Fruit fly (Drosophila melanogaster) whole organism, embryonic: ENCODE data around the gene CG14014.

ENCODE experiments used
- Atf6 ChIP-seq: fragments of 200-800 bp; sonication (Bioruptor generic); IDR thresholded peaks from 2 replicates; pipeline ENCODE4 v1.3.6; 2022; ENCODE audit warnings: missing biosample characterization, missing genetic modification characterization
- CG1024 ChIP-seq: fragments of 200-800 bp; sonication (Bioruptor generic); IDR thresholded peaks from 2 replicates; pipeline ENCODE4 v1.3.6; 2022; ENCODE audit warnings: missing biosample characterization, missing genetic modification characterization
- CG10321 ChIP-seq: fragments of 200-800 bp; sonication (Bioruptor generic); IDR thresholded peaks from 2 replicates; pipeline ENCODE4 v1.3.6; 2022; ENCODE audit warnings: missing biosample characterization, missing genetic modification characterization
- CG10366 ChIP-seq: fragments of 200-800 bp; sonication (Bioruptor generic); IDR thresholded peaks from 2 replicates; pipeline ENCODE4 v1.3.6; 2022; ENCODE audit warnings: missing biosample characterization, missing genetic modification characterization
- CG10431 ChIP-seq: fragments of 200-800 bp; sonication (Bioruptor generic); optimal IDR thresholded peaks from 3 replicates; lab custom pipeline; 2018; ENCODE audit warnings: missing biosample characterization, mild to moderate bottlenecking, missing genetic modification characterization
- CG10959 ChIP-seq: fragments of 200-800 bp; sonication (Bioruptor generic); IDR thresholded peaks from 2 replicates; pipeline ENCODE4 v1.3.6; 2022; ENCODE audit warnings: missing biosample characterization, missing genetic modification characterization
- CG11085 ChIP-seq: fragments of 200-800 bp; sonication (Bioruptor generic); IDR thresholded peaks from 2 replicates; pipeline ENCODE4 v1.3.6; 2022; ENCODE audit warnings: missing biosample characterization, missing genetic modification characterization
- CG1233 ChIP-seq: fragments of 200-800 bp; sonication (Bioruptor generic); optimal IDR thresholded peaks from 4 replicates; lab custom pipeline; 2018; ENCODE audit warnings: missing biosample characterization, mild to moderate bottlenecking, missing genetic modification characterization
- CG13775 ChIP-seq: fragments of 200-800 bp; sonication (Bioruptor generic); optimal IDR thresholded peaks from 3 replicates; lab custom pipeline; 2017; ENCODE audit warnings: missing biosample characterization, mild to moderate bottlenecking, missing genetic modification characterization
- CG1529 ChIP-seq: fragments of 200-800 bp; sonication (Bioruptor generic); optimal IDR thresholded peaks from 3 replicates; lab custom pipeline; 2018; ENCODE audit warnings: missing biosample characterization, missing genetic modification characterization
- CG18599 ChIP-seq: fragments of 200-800 bp; sonication (Bioruptor generic); optimal IDR thresholded peaks from 3 replicates; lab custom pipeline; 2017; ENCODE audit warnings: missing biosample characterization, missing genetic modification characterization, mild to moderate bottlenecking, moderate library complexity, missing genetic modification reagents
- CG2678 ChIP-seq: fragments of 200-800 bp; sonication (Bioruptor generic); optimal IDR thresholded peaks from 3 replicates; lab custom pipeline; 2019; ENCODE audit warnings: missing biosample characterization, mild to moderate bottlenecking, missing genetic modification characterization, moderate library complexity
- CG30020 ChIP-seq: fragments of 200-800 bp; optimal IDR thresholded peaks from 2 replicates; lab custom pipeline; 2019; ENCODE audit warnings: missing biosample characterization, mild to moderate bottlenecking, missing genetic modification characterization, moderate library complexity
- CG4282 ChIP-seq: fragments of 200-800 bp; sonication (Bioruptor generic); optimal IDR thresholded peaks from 2 replicates; lab custom pipeline; 2016; ENCODE audit warnings: missing biosample characterization, missing genetic modification characterization
- CG4617 ChIP-seq: fragments of 200-800 bp; sonication (Bioruptor generic); optimal IDR thresholded peaks from 3 replicates; lab custom pipeline; 2016; ENCODE audit warnings: missing biosample characterization, missing genetic modification characterization, borderline replicate concordance
- CG6791 ChIP-seq: fragments of 200-800 bp; sonication (Bioruptor generic); IDR thresholded peaks from 3 replicates; pipeline ENCODE4 v1.3.6; 2022; ENCODE audit warnings: missing biosample characterization, missing genetic modification characterization; ENCODE audit not compliant: partially characterized antibody
- CG7556 ChIP-seq: fragments of 200-800 bp; sonication (Bioruptor generic); optimal IDR thresholded peaks from 2 replicates; lab custom pipeline; 2017; ENCODE audit warnings: missing biosample characterization, mild to moderate bottlenecking, missing genetic modification characterization
- CG8281 ChIP-seq: fragments of 200-800 bp; sonication (Bioruptor generic); optimal IDR thresholded peaks from 2 replicates; lab custom pipeline; 2018; ENCODE audit warnings: missing biosample characterization, mild to moderate bottlenecking, missing genetic modification characterization, moderate library complexity
- CG8359 ChIP-seq: fragments of 200-800 bp; sonication (Bioruptor generic); optimal IDR thresholded peaks from 2 replicates; lab custom pipeline; 2017; ENCODE audit warnings: missing biosample characterization, mild to moderate bottlenecking, missing genetic modification characterization, borderline replicate concordance
- CG9437 ChIP-seq: fragments of 200-800 bp; sonication (Bioruptor generic); optimal IDR thresholded peaks from 2 replicates; lab custom pipeline; 2018; ENCODE audit warnings: missing biosample characterization, mild to moderate bottlenecking, missing genetic modification characterization
- Dbx ChIP-seq: fragments of 200-800 bp; sonication (Bioruptor generic); IDR thresholded peaks from 3 replicates; pipeline ENCODE4 v1.3.6; 2022; ENCODE audit warnings: missing biosample characterization, missing genetic modification characterization
- Dfd ChIP-seq, 2 experiments: fragments of >200 bp; optimal IDR thresholded peaks; 2 replicates each; lab custom pipeline; 2017; ENCODE audit warnings: missing biosample characterization in 2 of 2, missing genetic modification characterization in 2 of 2
- E2f1 ChIP-seq: fragments of 200-800 bp; sonication (Bioruptor generic); IDR thresholded peaks from 2 replicates; pipeline ENCODE4 v1.3.6; 2022; ENCODE audit warnings: missing biosample characterization, missing genetic modification characterization
- Eip74EF ChIP-seq, 2 experiments: fragments of 200-800 bp in 1 of 2; fragments of >200 bp in 1 of 2; sonication (Bioruptor generic) in 1 of 2; optimal IDR thresholded peaks; 2 replicates each; lab custom pipeline; 2017 to 2019; ENCODE audit warnings: missing biosample characterization in 2 of 2, missing genetic modification characterization in 2 of 2, mild to moderate bottlenecking in 1 of 2, moderate library complexity in 1 of 2
- Gsc ChIP-seq: fragments of 200-800 bp; sonication (Bioruptor generic); IDR thresholded peaks from 2 replicates; pipeline ENCODE4 v1.3.6; 2022; ENCODE audit warnings: missing biosample characterization, missing genetic modification characterization
- H2.0 ChIP-seq: fragments of 200-800 bp; sonication (Bioruptor generic); IDR thresholded peaks from 2 replicates; pipeline ENCODE4 v1.3.6; 2022; ENCODE audit warnings: missing biosample characterization, missing genetic modification characterization
- Hmx ChIP-seq: fragments of 200-800 bp; sonication (Bioruptor generic); optimal IDR thresholded peaks from 2 replicates; lab custom pipeline; 2016; ENCODE audit warnings: missing biosample characterization, missing genetic modification characterization
- Hr3 ChIP-seq: fragments of 200-800 bp; sonication (Bioruptor generic); optimal IDR thresholded peaks from 3 replicates; lab custom pipeline; 2016; ENCODE audit warnings: missing biosample characterization, missing genetic modification characterization
- Hr78 ChIP-seq, 2 experiments: fragments of 200-800 bp in 1 of 2; fragments of >200 bp in 1 of 2; sonication (Bioruptor generic) in 1 of 2; optimal IDR thresholded peaks; 2 replicates each; lab custom pipeline; 2017 to 2019; ENCODE audit warnings: missing biosample characterization in 2 of 2, missing genetic modification characterization in 2 of 2, mild to moderate bottlenecking in 1 of 2, moderate library complexity in 1 of 2
- Hsf ChIP-seq: fragments of 200-800 bp; sonication (Bioruptor generic); optimal IDR thresholded peaks from 3 replicates; lab custom pipeline; 2016; ENCODE audit warnings: missing biosample characterization, missing genetic modification characterization
- MBD-R2 ChIP-seq: fragments of 200-800 bp; sonication (Bioruptor generic); IDR thresholded peaks from 2 replicates; pipeline ENCODE4 v1.3.6; 2022; ENCODE audit warnings: missing biosample characterization, missing genetic modification characterization
- Optix ChIP-seq: fragments of 200-800 bp; sonication (Bioruptor generic); IDR thresholded peaks from 3 replicates; pipeline ENCODE4 v1.3.6; 2022; ENCODE audit warnings: missing biosample characterization, missing genetic modification characterization
- Xbp1 ChIP-seq: fragments of 200-800 bp; sonication (Bioruptor generic); optimal IDR thresholded peaks from 3 replicates; lab custom pipeline; 2016; ENCODE audit warnings: missing biosample characterization, mild to moderate bottlenecking, missing genetic modification characterization
- ap ChIP-seq: fragments of 200-800 bp; sonication (Bioruptor generic); IDR thresholded peaks from 2 replicates; pipeline ENCODE4 v1.3.6; 2022; ENCODE audit warnings: missing biosample characterization, missing genetic modification characterization
- ase ChIP-seq: fragments of 200-800 bp; sonication (Bioruptor generic); IDR thresholded peaks from 3 replicates; pipeline ENCODE4 v1.3.6; 2022; ENCODE audit warnings: missing biosample characterization, missing genetic modification characterization
- cato ChIP-seq: fragments of 200-800 bp; sonication (Bioruptor generic); optimal IDR thresholded peaks from 2 replicates; lab custom pipeline; 2016; ENCODE audit warnings: missing biosample characterization, missing genetic modification characterization, borderline replicate concordance
- crol ChIP-seq: fragments of 200-800 bp; sonication (Bioruptor generic); IDR thresholded peaks from 2 replicates; pipeline ENCODE4 v1.3.6; 2022; ENCODE audit warnings: missing biosample characterization, missing genetic modification characterization
- dimm ChIP-seq: fragments of 200-800 bp; sonication (Bioruptor generic); IDR thresholded peaks from 2 replicates; pipeline ENCODE4 v1.3.6; 2022; ENCODE audit warnings: missing biosample characterization, missing genetic modification characterization
- dysf ChIP-seq: fragments of 200-800 bp; sonication (Bioruptor generic); IDR thresholded peaks from 3 replicates; pipeline ENCODE4 v1.3.6; 2022; ENCODE audit warnings: missing biosample characterization, missing genetic modification characterization
- eyg ChIP-seq: fragments of 200-800 bp; sonication (Bioruptor generic); optimal IDR thresholded peaks from 3 replicates; lab custom pipeline; 2016; ENCODE audit warnings: missing biosample characterization, missing genetic modification characterization
- gce ChIP-seq: fragments of 200-800 bp; sonication (Bioruptor generic); IDR thresholded peaks from 3 replicates; pipeline ENCODE4 v1.3.6; 2022; ENCODE audit warnings: missing biosample characterization, missing genetic modification characterization
- hkb ChIP-seq, 2 experiments: fragments of 200-800 bp in 1 of 2; fragments of >200 bp in 1 of 2; sonication (Bioruptor generic) in 1 of 2; IDR thresholded peaks in 1 of 2; optimal IDR thresholded peaks in 1 of 2; 2 replicates each; pipeline versions ENCODE4 v1.3.6 to Lab custom; 2017 to 2022; ENCODE audit warnings: missing biosample characterization in 1 of 2, missing genetic modification characterization in 1 of 2
- inv ChIP-seq: fragments of 200-800 bp; sonication (Bioruptor generic); IDR thresholded peaks from 2 replicates; pipeline ENCODE4 v1.3.6; 2022; ENCODE audit warnings: missing biosample characterization, missing genetic modification characterization; ENCODE audit not compliant: partially characterized antibody
- nmo ChIP-seq: fragments of 200-800 bp; sonication (Bioruptor generic); optimal IDR thresholded peaks from 2 replicates; lab custom pipeline; 2018; ENCODE audit warnings: missing biosample characterization, mild to moderate bottlenecking, missing genetic modification characterization, moderate library complexity
- pb ChIP-seq: fragments of 200-800 bp; sonication (Bioruptor generic); optimal IDR thresholded peaks from 3 replicates; lab custom pipeline; 2016; ENCODE audit warnings: missing biosample characterization, missing genetic modification characterization
- pros ChIP-seq: fragments of 200-800 bp; sonication (Bioruptor generic); optimal IDR thresholded peaks from 3 replicates; lab custom pipeline; 2019; ENCODE audit warnings: missing biosample characterization, mild to moderate bottlenecking, missing genetic modification characterization, moderate library complexity
- repo ChIP-seq: fragments of 200-800 bp; sonication (Bioruptor generic); optimal IDR thresholded peaks from 2 replicates; lab custom pipeline; 2016; ENCODE audit warnings: missing biosample characterization, missing genetic modification characterization
- tna ChIP-seq: fragments of 200-800 bp; sonication (Bioruptor generic); IDR thresholded peaks from 2 replicates; pipeline ENCODE4 v1.3.6; 2022; ENCODE audit warnings: missing biosample characterization, missing genetic modification characterization; ENCODE audit not compliant: partially characterized antibody
- vfl ChIP-seq: fragments of 200-800 bp; sonication (Bioruptor generic); optimal IDR thresholded peaks from 2 replicates; lab custom pipeline; 2016; ENCODE audit warnings: missing biosample characterization, missing genetic modification characterization

Gene CG14014

dm6 chr2L:5542944-5543515 lies 7.6 kb downstream of the CG14014 start (continued):
- TF ChIP-seq vfl (no peak), CG10431 (no peak), pros (GFP tag; lab: Kevin White, UChicago) (no peak), Gsc (GFP tag; lab: Robert Waterston, UW) (no peak), CG18599 (peak; percentile 74), CG1529 (no peak), Hr78 (GFP tag; optimal IDR thresholded peaks at IDR 0.05; lab: Kevin White, UChicago) (peak in 1 of 2 experiments; percentile 34), CG6791 (GFP tag; lab: Robert Waterston, UW) (peak; percentile 38; the same call in 1 of the 3 replicates), CG4282 (no peak), pb (GFP tag; lab: Kevin White, UChicago) (no peak), dysf (GFP tag; lab: Robert Waterston, UW) (peak; percentile 71; the same call in 2 of the 3 replicates), CG13775 (GFP tag; lab: Kevin White, UChicago) (peak; percentile 49), cato (GFP tag; lab: Kevin White, UChicago) (no peak), Dbx (GFP tag; lab: Robert Waterston, UW) (no peak), CG10959 (GFP tag; lab: Robert Waterston, UW) (no peak), MBD-R2 (GFP tag; lab: Robert Waterston, UW) (peak; percentile 25; the same call in 1 of the 2 replicates), Hsf (GFP tag; lab: Kevin White, UChicago) (peak; percentile 55), nmo (GFP tag; lab: Kevin White, UChicago) (peak; percentile 27), E2f1 (GFP tag; lab: Robert Waterston, UW) (no peak), inv (GFP tag; lab: Robert Waterston, UW) (no peak), CG30020 (no peak), CG9437 (GFP tag; lab: Kevin White, UChicago) (peak; percentile 4), hkb (optimal IDR thresholded peaks at IDR 0.05; lab: Kevin White, UChicago) (no peak), hkb (GFP tag; IDR thresholded peaks at IDR 0.05; lab: Robert Waterston, UW) (peak; percentile 80), Eip74EF (GFP tag; optimal IDR thresholded peaks at IDR 0.05; lab: Kevin White, UChicago) (peak in 1 of 2 experiments; percentile 22), Hr3 (peak; percentile 50), CG11085 (GFP tag; lab: Robert Waterston, UW) (no peak), Atf6 (GFP tag; lab: Robert Waterston, UW) (peak; percentile 71), CG10321 (GFP tag; lab: Robert Waterston, UW) (no peak), repo (GFP tag; lab: Kevin White, UChicago) (no peak), CG7556 (GFP tag; lab: Kevin White, UChicago) (peak; percentile 44), CG10366 (GFP tag; lab: Robert Waterston, UW) (peak; percentile 21; the same call in 1 of the 2 replicates), crol (peak; percentile 95), tna (GFP tag; lab: Robert Waterston, UW) (no peak), Xbp1 (peak; percentile 42), CG1233 (GFP tag; lab: Kevin White, UChicago) (no peak), CG2678 (tag; lab: Kevin White, UChicago) (no peak), Optix (no peak), Hmx (GFP tag; lab: Kevin White, UChicago) (no peak), eyg (GFP tag; lab: Kevin White, UChicago) (no peak), ase (GFP tag; lab: Robert Waterston, UW) (peak; percentile 42; the same call in 1 of the 3 replicates), gce (peak; percentile 36; the same call in 1 of the 3 replicates), CG4617 (GFP tag; lab: Kevin White, UChicago) (no peak), Dfd (GFP tag; optimal IDR thresholded peaks at IDR 0.05; lab: Kevin White, UChicago) (no peak), CG8359 (no peak), H2.0 (GFP tag; lab: Robert Waterston, UW) (peak; percentile 42; the same call in 1 of the 2 replicates), CG1024 (GFP tag; lab: Robert Waterston, UW) (0 out of 2 replicates have a peak, but pooled peaks have one; percentile 6), dimm (GFP tag; lab: Robert Waterston, UW) (0 out of 2 replicates have a peak, but pooled peaks have one; percentile 21), CG8281 (tag; lab: Kevin White, UChicago) (no peak), ap (GFP tag; lab: Robert Waterston, UW) (peak; percentile 41)
